Fruit fly (Drosophila melanogaster): ENCODE measurements around the gene CG6565.

DNA sequence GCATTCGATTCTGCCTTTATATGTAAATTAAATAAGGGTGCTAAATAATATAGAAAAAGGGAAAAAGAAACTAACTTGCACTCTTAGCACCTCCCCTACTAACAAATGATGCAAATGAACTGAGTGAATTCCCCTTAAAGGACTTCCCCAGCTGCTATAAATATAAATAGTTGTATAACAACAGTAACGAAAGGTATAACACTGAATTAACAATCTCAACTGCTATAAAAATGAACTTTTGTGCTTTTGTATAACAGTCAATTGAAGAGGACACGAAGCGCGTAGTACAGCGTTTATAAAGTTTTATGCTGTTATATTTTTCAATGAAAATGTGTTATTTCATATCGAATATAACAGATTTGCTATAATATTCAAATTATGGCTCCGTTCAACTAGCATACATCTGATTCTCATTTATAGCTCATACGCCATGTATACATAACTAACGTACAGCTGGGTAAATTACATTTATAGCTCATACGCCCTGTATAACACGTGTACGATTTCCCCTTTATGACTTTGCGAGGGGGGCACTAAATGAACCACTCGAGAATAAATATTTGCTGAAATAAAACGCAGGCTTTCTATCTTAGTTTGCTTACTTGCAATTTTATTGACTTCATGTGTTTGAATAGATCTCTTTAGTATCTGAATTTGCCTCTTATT lies 24.4 kb upstream of the CG6565 start:
- TF ChIP-seq sob (GFP tag; IDR thresholded peaks at IDR 0.05) (no peak), CG4707 (GFP tag; optimal IDR thresholded peaks at IDR 0.05) (no peak), Hmx (GFP tag; optimal IDR thresholded peaks at IDR 0.05) (no peak), Rfx (GFP tag; IDR thresholded peaks at IDR 0.05) (no peak), CG14441 (GFP tag; IDR thresholded peaks at IDR 0.05) (no peak), z (GFP tag; IDR thresholded peaks at IDR 0.05) (no peak), CG17186 (GFP tag; optimal IDR thresholded peaks at IDR 0.05) (no peak), CG9876 (GFP tag; optimal IDR thresholded peaks at IDR 0.05) (no peak), CG15269 (tag; optimal IDR thresholded peaks at IDR 0.05) (no peak)
